Worm (Caenorhabditis elegans): Measurements from ENCODE around the gene T13C5.6.

T13C5.6 gene

ce11 chrX:6252752-6253151 is 45.3 kb upstream of the T13C5.6 start:
- no peak for TF ChIP-seq nhr-2 (tag; optimal IDR thresholded peaks at IDR 0.05)
- TF ChIP-seq pha-4 (tag; optimal IDR thresholded peaks at IDR 0.05), result no peak
- TF ChIP-seq unc-39 (tag; optimal IDR thresholded peaks at IDR 0.05), result no peak
- TF ChIP-seq sptf-1 (tag; optimal IDR thresholded peaks at IDR 0.05), result no peak
- TF ChIP-seq tbx-8 (GFP tag; optimal IDR thresholded peaks at IDR 0.05), result no peak
- no peak for TF ChIP-seq snpc-4 (tag; optimal IDR thresholded peaks at IDR 0.05)
- no peak for TF ChIP-seq ceh-39 (tag; optimal IDR thresholded peaks at IDR 0.05)
- TF ChIP-seq lin-13 (tag; optimal IDR thresholded peaks at IDR 0.05), result no peak
- no peak for TF ChIP-seq flh-1 (GFP tag; optimal IDR thresholded peaks at IDR 0.05)
- TF ChIP-seq nhr-28 (tag; optimal IDR thresholded peaks at IDR 0.05), result no peak

ce11 chrX:6251947-6252617 is 44.6 kb upstream of the T13C5.6 start:
- TF ChIP-seq drap-1 (GFP tag; optimal IDR thresholded peaks at IDR 0.05) (peak; percentile 45), unc-120 (tag; optimal IDR thresholded peaks at IDR 0.05; ENCODE audit: poor library complexity, severe bottlenecking) (peak; percentile 32), bed-3 (GFP tag; optimal IDR thresholded peaks at IDR 0.05) (no peak), cnd-1 (tag; optimal IDR thresholded peaks at IDR 0.05) (peak; percentile 17), blmp-1 (tag; optimal IDR thresholded peaks at IDR 0.05) (no peak), ham-2 (GFP tag; optimal IDR thresholded peaks at IDR 0.05) (peak; percentile 8), mls-2 (tag; optimal IDR thresholded peaks at IDR 0.05) (peak; percentile 18), lin-13 (tag; optimal IDR thresholded peaks at IDR 0.05) (peak; percentile 19), sptf-1 (tag; optimal IDR thresholded peaks at IDR 0.05) (peak; percentile 19), elt-3 (tag; optimal IDR thresholded peaks at IDR 0.05) (peak; percentile 48)

ce11 chrX:6251321-6251720 is 43.8 kb upstream of the T13C5.6 start:
- TF ChIP-seq ces-1 (GFP tag; optimal IDR thresholded peaks at IDR 0.05) (peak; percentile 16), snpc-4 (tag; optimal IDR thresholded peaks at IDR 0.05) (no peak), mep-1 (tag; optimal IDR thresholded peaks at IDR 0.05) (no peak), elt-1 (tag; optimal IDR thresholded peaks at IDR 0.05; ENCODE audit: borderline replicate concordance, insufficient read depth) (peak; percentile 49), nhr-2 (tag; optimal IDR thresholded peaks at IDR 0.05) (no peak), unc-62 (GFP tag; optimal IDR thresholded peaks at IDR 0.05) (no peak), ceh-83 (GFP tag; optimal IDR thresholded peaks at IDR 0.05) (no peak)

- TF ChIP-seq cnd-1 (tag; optimal IDR thresholded peaks at IDR 0.05) (no peak), mls-2 (tag; optimal IDR thresholded peaks at IDR 0.05) (no peak), ztf-11 (tag; optimal IDR thresholded peaks at IDR 0.05) (no peak), ces-1 (GFP tag; optimal IDR thresholded peaks at IDR 0.05) (peak; percentile 88), blmp-1 (tag; optimal IDR thresholded peaks at IDR 0.05) (no peak)
Measured at ce11 chrX:6250866-6251265, 43.4 kb upstream of the T13C5.6 start.

ce11 chrX:6250272-6250752 is 42.8 kb upstream of the T13C5.6 start:
- TF ChIP-seq elt-3 (tag; optimal IDR thresholded peaks at IDR 0.05), result peak; percentile 19
- no peak for TF ChIP-seq cnd-1 (tag; optimal IDR thresholded peaks at IDR 0.05)
- TF ChIP-seq unc-120 (tag; optimal IDR thresholded peaks at IDR 0.05; ENCODE audit: poor library complexity, severe bottlenecking), result peak; percentile 48

ce11 chrX:6248778-6249658 is 41.5 kb upstream of the T13C5.6 start:
- TF ChIP-seq nhr-28 (tag; optimal IDR thresholded peaks at IDR 0.05), result no peak
- TF ChIP-seq blmp-1 (tag; optimal IDR thresholded peaks at IDR 0.05), result no peak
- TF ChIP-seq ztf-11 (tag; optimal IDR thresholded peaks at IDR 0.05), result no peak
- no peak for TF ChIP-seq drap-1 (GFP tag; optimal IDR thresholded peaks at IDR 0.05)
- no peak for TF ChIP-seq ham-2 (GFP tag; optimal IDR thresholded peaks at IDR 0.05)
- TF ChIP-seq lsy-2 (tag; optimal IDR thresholded peaks at IDR 0.05), result no peak
- TF ChIP-seq M03D4.4 (tag; optimal IDR thresholded peaks at IDR 0.05), result no peak
